Worm (Caenorhabditis elegans): ENCODE results near the gene K04E7.1.

DNA sequence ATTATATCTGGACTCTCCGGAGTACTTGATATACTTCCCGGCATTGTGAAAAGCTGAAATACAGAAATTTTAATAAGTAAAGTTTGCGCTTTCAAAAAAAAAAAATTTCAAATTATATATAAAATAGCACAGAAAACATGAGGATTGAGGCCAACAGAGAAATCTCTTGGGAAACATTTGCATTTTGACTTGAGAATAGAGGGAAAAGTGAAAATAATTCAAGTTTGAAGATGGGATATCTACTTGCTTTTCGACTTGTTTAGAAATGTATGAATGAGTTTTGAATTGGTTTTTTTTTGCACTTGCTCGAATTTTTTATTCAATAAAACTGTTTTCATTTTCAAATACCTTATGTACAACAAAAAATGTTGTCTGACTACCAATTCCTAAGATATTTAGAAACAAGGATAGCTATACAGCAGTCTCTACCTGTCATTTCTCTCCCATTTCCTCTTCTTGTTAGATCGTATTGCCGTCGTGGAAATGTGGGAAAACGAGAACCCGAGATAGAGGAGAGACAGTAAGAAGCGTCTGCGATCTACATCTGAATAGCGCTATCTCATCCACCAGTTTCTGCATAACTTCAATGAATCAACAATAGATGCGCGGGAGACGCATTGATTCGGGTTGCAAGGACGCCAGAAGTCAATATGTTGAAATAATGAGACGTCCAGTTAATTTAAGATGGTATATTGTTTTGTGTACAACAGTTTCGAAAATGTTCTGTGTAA lies 45.3 kb upstream of the K04E7.1 start, which contains the start of gene T22E5.6:
- TF ChIP-seq him-1 (tag; optimal IDR thresholded peaks at IDR 0.05) (no peak), dao-5 (tag; optimal IDR thresholded peaks at IDR 0.05) (no peak)
